Fruit fly (Drosophila melanogaster) whole organism, pupa: ENCODE data around the gene CG5043.

Experiments
- CG12605 ChIP-seq: fragments of 200-800 bp; sonication (Bioruptor generic); IDR thresholded peaks from 2 replicates; pipeline ENCODE4 v1.3.6; 2022; ENCODE audit warnings: missing biosample characterization, missing genetic modification characterization
- CG13204 ChIP-seq: fragments of 200-800 bp; sonication (Bioruptor generic); optimal IDR thresholded peaks from 2 replicates; lab custom pipeline; 2018; ENCODE audit warnings: missing biosample characterization, mild to moderate bottlenecking, missing genetic modification characterization, moderate library complexity
- CG14655 ChIP-seq: fragments of 200-800 bp; sonication (Bioruptor generic); optimal IDR thresholded peaks from 3 replicates; lab custom pipeline; 2017; ENCODE audit warnings: mild to moderate bottlenecking, missing biosample characterization, missing genetic modification reagents, missing genetic modification characterization
- CG8301 ChIP-seq: fragments of 200-800 bp; sonication (Bioruptor generic); optimal IDR thresholded peaks from 2 replicates; lab custom pipeline; 2018; ENCODE audit warnings: missing biosample characterization, mild to moderate bottlenecking, missing genetic modification characterization
- fd96Ca ChIP-seq: fragments of 200-800 bp; sonication (Bioruptor generic); IDR thresholded peaks from 3 replicates; pipeline ENCODE4 v1.3.6; 2022; ENCODE audit warnings: missing biosample characterization, missing genetic modification characterization
- gl ChIP-seq: fragments of 200-800 bp; sonication (Bioruptor generic); optimal IDR thresholded peaks from 2 replicates; lab custom pipeline; 2018; ENCODE audit warnings: missing biosample characterization, mild to moderate bottlenecking, missing genetic modification characterization

DNA sequence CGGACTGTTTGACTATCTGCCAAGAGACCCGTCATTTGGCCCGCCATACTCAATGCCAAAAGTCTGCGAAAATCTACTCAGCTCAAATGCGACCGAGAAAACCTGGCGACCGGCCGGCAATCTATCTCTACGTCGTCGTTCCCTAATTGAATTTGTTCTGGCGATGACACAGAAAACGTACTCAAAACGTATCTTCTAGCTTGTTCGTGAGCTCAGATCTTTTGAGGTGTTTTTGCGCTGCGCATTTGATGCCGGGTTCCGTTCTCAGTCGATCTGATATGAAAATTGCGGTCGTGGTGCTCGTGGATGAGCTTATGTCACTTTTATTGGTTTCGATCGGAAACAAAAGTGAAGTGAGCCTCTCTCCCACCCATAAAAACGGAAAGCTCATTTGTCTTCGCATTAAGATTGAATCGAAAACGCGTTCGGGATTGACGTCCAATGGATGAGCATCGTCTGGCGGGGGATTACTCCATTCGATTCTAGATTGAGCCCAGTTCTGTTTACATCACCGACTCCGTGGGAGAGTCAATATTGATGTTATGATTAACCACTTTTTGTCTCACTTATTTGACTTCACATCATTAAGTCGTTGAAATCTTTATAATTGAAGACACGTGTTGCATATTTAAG lies 45.8 kb upstream of the CG5043 start:
- no peak for TF ChIP-seq CG8301 (tag; lab: Kevin White, UChicago)
- no peak for TF ChIP-seq CG13204 (GFP tag; lab: Kevin White, UChicago)
- no peak for TF ChIP-seq CG12605 (GFP tag; lab: Robert Waterston, UW)
- TF ChIP-seq CG14655 (GFP tag; lab: Kevin White, UChicago) = no peak
- TF ChIP-seq fd96Ca = no peak
- TF ChIP-seq gl (tag; lab: Kevin White, UChicago) = no peak
